Fruit fly (Drosophila melanogaster) whole organism, embryonic: ENCODE results near the gene CG8149.
A peak's percentile ranks its signal among the peaks of the same experiment; 100 is the strongest.

Experiments used
- Abd-B ChIP-seq: fragments of 200-800 bp; sonication (Bioruptor generic); optimal IDR thresholded peaks from 2 replicates; lab custom pipeline; 2018; ENCODE audit warnings: missing biosample characterization, mild to moderate bottlenecking, missing genetic modification characterization, moderate library complexity
- Asciz ChIP-seq: fragments of 200-800 bp; sonication (Bioruptor generic); optimal IDR thresholded peaks from 2 replicates; lab custom pipeline; 2017; ENCODE audit warnings: missing biosample characterization, mild to moderate bottlenecking, missing genetic modification characterization, missing genetic modification reagents
- CG11504 ChIP-seq: fragments of 200-800 bp; sonication (Bioruptor generic); optimal IDR thresholded peaks from 3 replicates; lab custom pipeline; 2019; ENCODE audit warnings: missing biosample characterization, mild to moderate bottlenecking, missing genetic modification characterization, moderate library complexity
- CG14667 ChIP-seq: fragments of 200-800 bp; sonication (Bioruptor generic); IDR thresholded peaks from 2 replicates; pipeline ENCODE4 v1.3.6; 2022; ENCODE audit warnings: missing biosample characterization, missing genetic modification characterization
- CG15011 ChIP-seq: fragments of 200-800 bp; sonication (Bioruptor generic); optimal IDR thresholded peaks from 3 replicates; lab custom pipeline; 2018; ENCODE audit warnings: missing biosample characterization, mild to moderate bottlenecking, missing genetic modification characterization
- CG16813 ChIP-seq: fragments of 200-800 bp; sonication (Bioruptor generic); IDR thresholded peaks from 3 replicates; pipeline ENCODE4 v1.3.6; 2022; ENCODE audit warnings: missing biosample characterization, missing genetic modification characterization; ENCODE audit not compliant: partially characterized antibody
- CG18476 ChIP-seq: fragments of 200-800 bp; sonication (Bioruptor generic); optimal IDR thresholded peaks from 2 replicates; lab custom pipeline; 2016; ENCODE audit warnings: missing biosample characterization, mild to moderate bottlenecking, missing genetic modification characterization
- CG30020 ChIP-seq: fragments of 200-800 bp; optimal IDR thresholded peaks from 2 replicates; lab custom pipeline; 2019; ENCODE audit warnings: missing biosample characterization, mild to moderate bottlenecking, missing genetic modification characterization, moderate library complexity
- CG3065 ChIP-seq: fragments of 200-800 bp; sonication (Bioruptor generic); optimal IDR thresholded peaks from 2 replicates; lab custom pipeline; 2016; ENCODE audit warnings: missing biosample characterization, missing genetic modification characterization
- CG4404 ChIP-seq: fragments of 200-800 bp; sonication (Bioruptor generic); IDR thresholded peaks from 2 replicates; pipeline ENCODE4 v1.3.6; 2022; ENCODE audit warnings: missing biosample characterization, missing genetic modification characterization
- CG4617 ChIP-seq: fragments of 200-800 bp; sonication (Bioruptor generic); optimal IDR thresholded peaks from 3 replicates; lab custom pipeline; 2016; ENCODE audit warnings: missing biosample characterization, missing genetic modification characterization, borderline replicate concordance
- CG6791 ChIP-seq: fragments of 200-800 bp; sonication (Bioruptor generic); IDR thresholded peaks from 3 replicates; pipeline ENCODE4 v1.3.6; 2022; ENCODE audit warnings: missing biosample characterization, missing genetic modification characterization; ENCODE audit not compliant: partially characterized antibody
- CG6813 ChIP-seq: fragments of 200-800 bp; sonication (Bioruptor generic); optimal IDR thresholded peaks from 2 replicates; lab custom pipeline; 2017; ENCODE audit warnings: missing biosample characterization, missing genetic modification characterization, mild to moderate bottlenecking, moderate library complexity, missing genetic modification reagents
- CG7987 ChIP-seq: fragments of 200-800 bp; sonication (Bioruptor generic); optimal IDR thresholded peaks from 2 replicates; lab custom pipeline; 2018; ENCODE audit warnings: missing biosample characterization, mild to moderate bottlenecking, missing genetic modification characterization, moderate library complexity
- CG9876 ChIP-seq: fragments of 200-800 bp; sonication (Bioruptor generic); optimal IDR thresholded peaks from 2 replicates; lab custom pipeline; 2016; ENCODE audit warnings: missing biosample characterization, missing genetic modification characterization
- D ChIP-seq, 2 experiments: fragments of 200-800 bp in 1 of 2; fragments of >200 bp in 1 of 2; sonication (Bioruptor generic) in 1 of 2; optimal IDR thresholded peaks; 2 replicates in 1 of 2; 3 replicates in 1 of 2; lab custom pipeline; 2017; ENCODE audit warnings: mild to moderate bottlenecking in 1 of 2, missing biosample characterization in 1 of 2, missing genetic modification characterization in 1 of 2, missing genetic modification reagents in 1 of 2
- D19B ChIP-seq: fragments of 200-800 bp; sonication (Bioruptor generic); optimal IDR thresholded peaks from 2 replicates; lab custom pipeline; 2017; ENCODE audit warnings: missing biosample characterization, mild to moderate bottlenecking, missing genetic modification characterization
- Dek ChIP-seq: fragments of 200-800 bp; sonication (Bioruptor generic); optimal IDR thresholded peaks from 3 replicates; lab custom pipeline; 2019; ENCODE audit warnings: missing biosample characterization, mild to moderate bottlenecking, missing genetic modification characterization, moderate library complexity
- Dref ChIP-seq: fragments of 200-800 bp; sonication (Bioruptor generic); IDR thresholded peaks from 2 replicates; pipeline ENCODE4 v1.3.6; 2022; ENCODE audit warnings: missing biosample characterization, missing genetic modification characterization
- Drgx ChIP-seq: fragments of 200-800 bp; sonication (Bioruptor generic); IDR thresholded peaks from 2 replicates; pipeline ENCODE4 v1.3.6; 2022; ENCODE audit warnings: missing biosample characterization, missing genetic modification characterization
- Fer1 ChIP-seq: fragments of 200-800 bp; sonication (Bioruptor generic); optimal IDR thresholded peaks from 2 replicates; lab custom pipeline; 2017; ENCODE audit warnings: missing biosample characterization, mild to moderate bottlenecking, missing genetic modification characterization
- GATAe ChIP-seq: fragments of 200-800 bp; sonication (Bioruptor generic); conservative IDR thresholded peaks from 2 replicates; pipeline ENCODE4 v1.3.6; 2022; ENCODE audit warnings: missing biosample characterization, missing genetic modification characterization
- HmgD ChIP-seq: fragments of 200-800 bp; sonication (Bioruptor generic); optimal IDR thresholded peaks from 3 replicates; lab custom pipeline; 2016; ENCODE audit warnings: missing biosample characterization, missing genetic modification characterization
- Jarid2 ChIP-seq: fragments of 200-800 bp; sonication (Bioruptor generic); optimal IDR thresholded peaks from 3 replicates; lab custom pipeline; 2017; ENCODE audit warnings: mild to moderate bottlenecking, missing biosample characterization, missing genetic modification reagents, missing genetic modification characterization
- Lpt ChIP-seq: fragments of >200 bp; optimal IDR thresholded peaks from 2 replicates; lab custom pipeline; 2018; ENCODE audit warnings: missing biosample characterization, missing genetic modification characterization
- Med ChIP-seq: fragments of 200-800 bp; sonication (Bioruptor generic); peaks from one replicate; lab custom pipeline; 2016; ENCODE audit warnings: missing biosample characterization, missing genetic modification characterization, mild to moderate bottlenecking, inconsistent platforms, moderate library complexity
- NK7.1 ChIP-seq: fragments of 200-800 bp; sonication (Bioruptor generic); optimal IDR thresholded peaks from 3 replicates; lab custom pipeline; 2016; ENCODE audit warnings: missing biosample characterization, missing genetic modification characterization
- Sry-β ChIP-seq: fragments of 200-800 bp; sonication (Bioruptor generic); optimal IDR thresholded peaks from 2 replicates; lab custom pipeline; 2018; ENCODE audit warnings: missing biosample characterization, mild to moderate bottlenecking, missing genetic modification characterization, moderate library complexity
- Vsx1 ChIP-seq: fragments of 200-800 bp; sonication (Bioruptor generic); optimal IDR thresholded peaks from 2 replicates; lab custom pipeline; 2017; ENCODE audit warnings: missing biosample characterization, mild to moderate bottlenecking, missing genetic modification characterization, missing genetic modification reagents
- Xbp1 ChIP-seq: fragments of 200-800 bp; sonication (Bioruptor generic); optimal IDR thresholded peaks from 3 replicates; lab custom pipeline; 2016; ENCODE audit warnings: missing biosample characterization, mild to moderate bottlenecking, missing genetic modification characterization
- br ChIP-seq: fragments of >200 bp; optimal IDR thresholded peaks from 2 replicates; lab custom pipeline; 2017
- ci ChIP-seq: fragments of 200-800 bp; sonication (Bioruptor generic); IDR thresholded peaks from 3 replicates; pipeline ENCODE4 v1.3.6; 2022; ENCODE audit warnings: missing biosample characterization, missing genetic modification characterization
- dm ChIP-seq: fragments of 200-800 bp; sonication (Bioruptor generic); optimal IDR thresholded peaks from 3 replicates; lab custom pipeline; 2016; ENCODE audit warnings: missing biosample characterization, missing genetic modification characterization
- en ChIP-seq: fragments of 200-800 bp; sonication (Bioruptor generic); optimal IDR thresholded peaks from 2 replicates; lab custom pipeline; 2016; ENCODE audit warnings: missing biosample characterization, missing genetic modification characterization
- eve ChIP-seq, 2 experiments: fragments of >200 bp; optimal IDR thresholded peaks; 2 replicates each; lab custom pipeline; 2017; ENCODE audit warnings: missing biosample characterization in 2 of 2, missing genetic modification characterization in 2 of 2
- gfzf ChIP-seq: fragments of 200-800 bp; sonication (Bioruptor generic); optimal IDR thresholded peaks from 2 replicates; lab custom pipeline; 2016; ENCODE audit warnings: missing biosample characterization, mild to moderate bottlenecking, missing genetic modification characterization, moderate library complexity
- grau ChIP-seq: fragments of 200-800 bp; optimal IDR thresholded peaks from 3 replicates; lab custom pipeline; 2019; ENCODE audit warnings: missing biosample characterization, mild to moderate bottlenecking, missing genetic modification characterization, moderate library complexity
- hbn ChIP-seq: fragments of 200-800 bp; sonication (Bioruptor generic); IDR thresholded peaks from 2 replicates; pipeline ENCODE4 v1.3.6; 2022; ENCODE audit warnings: missing biosample characterization, missing genetic modification characterization; ENCODE audit not compliant: partially characterized antibody
- jing ChIP-seq: fragments of 200-800 bp; sonication (Bioruptor generic); optimal IDR thresholded peaks from 2 replicates; lab custom pipeline; 2018; ENCODE audit warnings: missing biosample characterization, mild to moderate bottlenecking, missing genetic modification characterization
- lmd ChIP-seq: fragments of 200-800 bp; sonication (Bioruptor generic); IDR thresholded peaks from 2 replicates; pipeline ENCODE4 v1.3.6; 2022; ENCODE audit warnings: missing biosample characterization, missing genetic modification characterization
- luna ChIP-seq: fragments of 200-800 bp; sonication (Bioruptor generic); optimal IDR thresholded peaks from 2 replicates; lab custom pipeline; 2016; ENCODE audit warnings: missing biosample characterization, missing genetic modification characterization
- nmo ChIP-seq: fragments of 200-800 bp; sonication (Bioruptor generic); optimal IDR thresholded peaks from 2 replicates; lab custom pipeline; 2018; ENCODE audit warnings: missing biosample characterization, mild to moderate bottlenecking, missing genetic modification characterization, moderate library complexity
- pita ChIP-seq: fragments of 200-800 bp; sonication (Bioruptor generic); optimal IDR thresholded peaks from 2 replicates; lab custom pipeline; 2017; ENCODE audit warnings: missing biosample characterization, mild to moderate bottlenecking, missing genetic modification characterization
- ranshi ChIP-seq: fragments of 200-800 bp; sonication (Bioruptor generic); IDR thresholded peaks from 2 replicates; pipeline ENCODE4 v1.3.6; 2022; ENCODE audit warnings: missing biosample characterization, missing genetic modification characterization
- scrt ChIP-seq: fragments of 200-800 bp; sonication (Bioruptor generic); optimal IDR thresholded peaks from 2 replicates; lab custom pipeline; 2018; ENCODE audit warnings: missing biosample characterization, mild to moderate bottlenecking, missing genetic modification characterization, moderate library complexity
- sens ChIP-seq: fragments of 200-800 bp; sonication (Bioruptor generic); peaks from one replicate; lab custom pipeline; 2016; ENCODE audit warnings: missing biosample characterization, missing genetic modification characterization
- seq ChIP-seq: fragments of 200-800 bp; sonication (Bioruptor generic); IDR thresholded peaks from 2 replicates; pipeline ENCODE4 v1.3.6; 2022; ENCODE audit warnings: missing biosample characterization, missing genetic modification characterization
- shn ChIP-seq: fragments of 200-800 bp; sonication (Bioruptor generic); optimal IDR thresholded peaks from 3 replicates; lab custom pipeline; 2016; ENCODE audit warnings: missing biosample characterization, missing genetic modification characterization
- ssp ChIP-seq: fragments of 200-800 bp; sonication (Bioruptor generic); IDR thresholded peaks from 2 replicates; pipeline ENCODE4 v1.3.6; 2022; ENCODE audit warnings: missing biosample characterization, missing genetic modification characterization
- zf30C ChIP-seq: fragments of 200-800 bp; sonication (Bioruptor generic); optimal IDR thresholded peaks from 3 replicates; lab custom pipeline; 2018; ENCODE audit warnings: missing biosample characterization, mild to moderate bottlenecking, missing genetic modification characterization

The CG8149 gene

DNA sequence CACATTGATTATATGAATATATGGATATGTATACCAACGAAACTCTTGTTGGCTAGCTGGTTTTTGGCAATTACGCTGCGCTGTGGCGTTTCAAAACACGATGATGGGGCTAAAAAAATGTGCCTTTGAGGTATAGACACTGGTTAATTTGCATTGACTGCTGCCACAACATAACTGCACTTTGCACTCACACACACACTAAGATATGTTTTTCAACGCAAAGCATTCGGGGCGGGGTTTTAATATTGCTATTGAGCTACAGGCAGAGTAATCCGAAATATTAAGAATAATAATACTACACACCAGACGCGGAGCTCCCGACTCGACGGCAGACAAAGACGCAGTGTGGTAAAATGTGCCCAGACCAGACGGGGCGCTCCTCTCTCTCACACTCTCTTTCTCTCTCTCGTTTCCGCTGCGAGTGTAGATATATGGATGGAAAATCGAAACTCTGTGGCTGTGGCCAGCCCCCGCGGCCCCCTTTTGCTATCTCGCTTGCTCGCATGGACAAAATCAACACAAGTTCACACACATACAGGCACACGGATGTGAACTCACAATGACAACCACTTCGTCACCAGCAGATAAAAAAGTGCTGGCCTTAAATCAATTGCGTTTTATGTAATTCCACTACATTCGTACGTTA lies 46.7 kb downstream of the CG8149 start (continued):
- TF ChIP-seq en (peak; percentile 27), CG4404 (GFP tag; lab: Robert Waterston, UW) (no peak), lmd (GFP tag; lab: Robert Waterston, UW) (no peak), br (lab: Kevin White, UChicago) (no peak), grau (tag; lab: Kevin White, UChicago) (no peak), ranshi (no peak), CG3065 (GFP tag; lab: Kevin White, UChicago) (no peak), Sry-β (GFP tag; lab: Kevin White, UChicago) (peak; percentile 22), NK7.1 (GFP tag; lab: Kevin White, UChicago) (no peak), shn (GFP tag; lab: Kevin White, UChicago) (peak; percentile 37), Dek (tag; lab: Kevin White, UChicago) (no peak), nmo (GFP tag; lab: Kevin White, UChicago) (no peak), Lpt (GFP tag; lab: Kevin White, UChicago) (no peak), Drgx (GFP tag; lab: Robert Waterston, UW) (no peak), D19B (GFP tag; lab: Kevin White, UChicago) (no peak), CG4617 (peak; percentile 3), Dref (no peak), Xbp1 (GFP tag; lab: Kevin White, UChicago) (no peak), zf30C (GFP tag; lab: Kevin White, UChicago) (peak; percentile 0), eve (GFP tag; optimal IDR thresholded peaks at IDR 0.05; lab: Kevin White, UChicago) (no peak), scrt (GFP tag; lab: Kevin White, UChicago) (peak; percentile 62), pita (no peak), Med (peak; percentile 91), hbn (GFP tag; lab: Robert Waterston, UW) (no peak), CG15011 (GFP tag; lab: Kevin White, UChicago) (peak; percentile 19), CG6791 (GFP tag; lab: Robert Waterston, UW) (no peak), sens (GFP tag; lab: Kevin White, UChicago) (peak; percentile 85), CG7987 (peak; percentile 81), Abd-B (GFP tag; lab: Kevin White, UChicago) (no peak), ssp (GFP tag; lab: Robert Waterston, UW) (no peak), HmgD (GFP tag; lab: Kevin White, UChicago) (peak; percentile 83), luna (GFP tag; lab: Kevin White, UChicago) (no peak), gfzf (GFP tag; lab: Kevin White, UChicago) (no peak), dm (no peak), GATAe (GFP tag; lab: Robert Waterston, UW) (no peak), CG6813 (GFP tag; lab: Kevin White, UChicago) (peak; percentile 85), CG11504 (tag; lab: Kevin White, UChicago) (no peak), Vsx1 (GFP tag; lab: Kevin White, UChicago) (peak; percentile 24), CG30020 (tag; lab: Kevin White, UChicago) (no peak), CG14667 (no peak), Asciz (GFP tag; lab: Kevin White, UChicago) (peak; percentile 50), ci (no peak), Fer1 (GFP tag; lab: Kevin White, UChicago) (peak; percentile 82), D (optimal IDR thresholded peaks at IDR 0.05; lab: Kevin White, UChicago) (peak; percentile 59), D (GFP tag; optimal IDR thresholded peaks at IDR 0.05; lab: Kevin White, UChicago) (peak; percentile 8), seq (GFP tag; lab: Robert Waterston, UW) (no peak), jing (GFP tag; lab: Kevin White, UChicago) (no peak), CG9876 (GFP tag; lab: Kevin White, UChicago) (no peak), Jarid2 (GFP tag; lab: Kevin White, UChicago) (peak; percentile 52), CG18476 (peak; percentile 22), CG16813 (GFP tag; lab: Robert Waterston, UW) (no peak)
